Worm (Caenorhabditis elegans): ENCODE data around the gene ZK105.13.

ce11 chrV:7734909-7735308, 21.9 kb upstream of the ZK105.13 start, which contains the start of gene clic-1:
- TF ChIP-seq ceh-82 (tag; optimal IDR thresholded peaks at IDR 0.05): no peak
- TF ChIP-seq sma-9 (GFP tag; optimal IDR thresholded peaks at IDR 0.05): peak; percentile 41
- no peak for TF ChIP-seq sma-9 (tag; optimal IDR thresholded peaks at IDR 0.05)
- no peak for TF ChIP-seq ztf-11 (tag; optimal IDR thresholded peaks at IDR 0.05)
- TF ChIP-seq nhr-237 (tag; optimal IDR thresholded peaks at IDR 0.05): no peak
- TF ChIP-seq nhr-11 (tag; optimal IDR thresholded peaks at IDR 0.05): no peak
